Fruit fly (Drosophila melanogaster) whole organism, embryonic: ENCODE results near the gene Snm1.

Experiments
- BtbVII ChIP-seq: fragments of 200-800 bp; sonication (Bioruptor generic); optimal IDR thresholded peaks from 3 replicates; lab custom pipeline; 2017; ENCODE audit warnings: missing biosample characterization, mild to moderate bottlenecking, missing genetic modification characterization
- C15 ChIP-seq: fragments of 200-800 bp; sonication (Bioruptor generic); IDR thresholded peaks from 3 replicates; pipeline ENCODE4 v1.3.6; 2022; ENCODE audit warnings: missing biosample characterization, missing genetic modification characterization
- CG10543 ChIP-seq: fragments of 200-800 bp; sonication (Bioruptor generic); optimal IDR thresholded peaks from 3 replicates; lab custom pipeline; 2017; ENCODE audit warnings: missing biosample characterization, mild to moderate bottlenecking, missing genetic modification characterization, moderate library complexity
- CG11085 ChIP-seq: fragments of 200-800 bp; sonication (Bioruptor generic); IDR thresholded peaks from 2 replicates; pipeline ENCODE4 v1.3.6; 2022; ENCODE audit warnings: missing biosample characterization, missing genetic modification characterization
- CG12236 ChIP-seq: fragments of 200-800 bp; sonication (Bioruptor generic); optimal IDR thresholded peaks from 2 replicates; lab custom pipeline; 2016; ENCODE audit warnings: missing biosample characterization, missing genetic modification characterization
- CG12769 ChIP-seq: fragments of 200-800 bp; sonication (Bioruptor generic); optimal IDR thresholded peaks from 2 replicates; lab custom pipeline; 2019; ENCODE audit warnings: missing biosample characterization, mild to moderate bottlenecking, missing genetic modification characterization, moderate library complexity
- CG15479 ChIP-seq: fragments of 200-800 bp; sonication (Bioruptor generic); optimal IDR thresholded peaks from 3 replicates; lab custom pipeline; 2019; ENCODE audit warnings: missing biosample characterization, mild to moderate bottlenecking, missing genetic modification characterization, moderate library complexity
- CG15601 ChIP-seq: fragments of 200-800 bp; sonication (Bioruptor generic); optimal IDR thresholded peaks from 3 replicates; lab custom pipeline; 2019; ENCODE audit warnings: missing biosample characterization, mild to moderate bottlenecking, missing genetic modification characterization, moderate library complexity
- CG18599 ChIP-seq: fragments of 200-800 bp; sonication (Bioruptor generic); optimal IDR thresholded peaks from 3 replicates; lab custom pipeline; 2017; ENCODE audit warnings: missing biosample characterization, missing genetic modification characterization, mild to moderate bottlenecking, moderate library complexity, missing genetic modification reagents
- CG4328 ChIP-seq: fragments of 200-800 bp; sonication (Bioruptor generic); optimal IDR thresholded peaks from 3 replicates; lab custom pipeline; 2017; ENCODE audit warnings: missing biosample characterization, missing genetic modification reagents, missing genetic modification characterization
- CG4707 ChIP-seq: fragments of 200-800 bp; sonication (Bioruptor generic); optimal IDR thresholded peaks from 2 replicates; lab custom pipeline; 2018; ENCODE audit warnings: missing biosample characterization, mild to moderate bottlenecking, missing genetic modification characterization, moderate library complexity
- CG6683 ChIP-seq: fragments of 200-800 bp; sonication (Bioruptor generic); optimal IDR thresholded peaks from 2 replicates; lab custom pipeline; 2017; ENCODE audit warnings: missing biosample characterization, mild to moderate bottlenecking, missing genetic modification characterization, missing genetic modification reagents
- CG7357 ChIP-seq: fragments of 200-800 bp; sonication (Bioruptor generic); IDR thresholded peaks from 3 replicates; pipeline ENCODE4 v1.3.6; 2022; ENCODE audit warnings: missing biosample characterization, missing genetic modification characterization
- CG7987 ChIP-seq: fragments of 200-800 bp; sonication (Bioruptor generic); optimal IDR thresholded peaks from 2 replicates; lab custom pipeline; 2018; ENCODE audit warnings: missing biosample characterization, mild to moderate bottlenecking, missing genetic modification characterization, moderate library complexity
- CG8290 ChIP-seq, 3 experiments: fragments of 200-800 bp; sonication (Bioruptor generic); optimal IDR thresholded peaks; 2 replicates each; lab custom pipeline; 2016 to 2019; ENCODE audit warnings: missing biosample characterization in 3 of 3, missing genetic modification characterization in 3 of 3, mild to moderate bottlenecking in 2 of 3, moderate library complexity in 1 of 3
- CHES-1-like ChIP-seq: fragments of 200-800 bp; sonication (Bioruptor generic); optimal IDR thresholded peaks from 2 replicates; lab custom pipeline; 2016; ENCODE audit warnings: missing biosample characterization, missing genetic modification characterization
- Dip2 ChIP-seq: fragments of 200-800 bp; sonication (Bioruptor generic); IDR thresholded peaks from 2 replicates; pipeline ENCODE4 v1.3.6; 2022; ENCODE audit warnings: missing biosample characterization, missing genetic modification characterization
- HLHmδ ChIP-seq: fragments of 200-800 bp; sonication (Bioruptor generic); optimal IDR thresholded peaks from 2 replicates; lab custom pipeline; 2018; ENCODE audit warnings: missing biosample characterization, mild to moderate bottlenecking, missing genetic modification characterization, moderate library complexity
- HmgZ ChIP-seq: fragments of 200-800 bp; sonication (Bioruptor generic); optimal IDR thresholded peaks from 2 replicates; lab custom pipeline; 2018; ENCODE audit warnings: missing biosample characterization, mild to moderate bottlenecking, missing genetic modification characterization
- Meics ChIP-seq: fragments of 200-800 bp; sonication (Bioruptor generic); optimal IDR thresholded peaks from 2 replicates; lab custom pipeline; 2017; ENCODE audit warnings: missing biosample characterization, mild to moderate bottlenecking, missing genetic modification characterization
- Nf-YB ChIP-seq: fragments of 200-800 bp; sonication (Bioruptor generic); optimal IDR thresholded peaks from 3 replicates; lab custom pipeline; 2019; ENCODE audit warnings: missing biosample characterization, mild to moderate bottlenecking, missing genetic modification characterization, moderate library complexity
- Nf-YC ChIP-seq: fragments of 200-800 bp; optimal IDR thresholded peaks from 3 replicates; lab custom pipeline; 2019; ENCODE audit warnings: missing biosample characterization, mild to moderate bottlenecking, missing genetic modification characterization, moderate library complexity
- PHDP ChIP-seq: fragments of 200-800 bp; sonication (Bioruptor generic); optimal IDR thresholded peaks from 3 replicates; lab custom pipeline; 2018; ENCODE audit warnings: missing biosample characterization, mild to moderate bottlenecking, missing genetic modification characterization, moderate library complexity
- Pdp1 ChIP-seq, 2 experiments: fragments of 200-800 bp; sonication (Bioruptor generic); optimal IDR thresholded peaks; 3 replicates each; lab custom pipeline; 2016; ENCODE audit warnings: missing biosample characterization in 2 of 2, missing genetic modification characterization in 2 of 2, mild to moderate bottlenecking in 1 of 2, moderate library complexity in 1 of 2
- Ssrp ChIP-seq: fragments of 200-800 bp; sonication (Bioruptor generic); optimal IDR thresholded peaks from 2 replicates; lab custom pipeline; 2018; ENCODE audit warnings: missing biosample characterization, mild to moderate bottlenecking, missing genetic modification characterization, moderate library complexity
- Stat92E ChIP-seq, 3 experiments: fragments of >200 bp in 2 of 3; fragments of 200-800 bp in 1 of 3; sonication (Bioruptor generic) in 1 of 3; optimal IDR thresholded peaks; 2 replicates each; lab custom pipeline; 2017 to 2019; ENCODE audit warnings: missing biosample characterization in 3 of 3, missing genetic modification characterization in 3 of 3, mild to moderate bottlenecking in 1 of 3, moderate library complexity in 1 of 3
- Trl ChIP-seq, 3 experiments: fragments of >200 bp in 2 of 3; fragments of 200-800 bp in 1 of 3; sonication (Bioruptor generic) in 1 of 3; optimal IDR thresholded peaks; 2 replicates in 1 of 3; 3 replicates in 2 of 3; lab custom pipeline; 2016 to 2017; ENCODE audit warnings: missing biosample characterization in 1 of 3, missing genetic modification characterization in 1 of 3
- bigmax ChIP-seq: fragments of 200-800 bp; sonication (Bioruptor generic); optimal IDR thresholded peaks from 2 replicates; lab custom pipeline; 2018; ENCODE audit warnings: missing biosample characterization, mild to moderate bottlenecking, missing genetic modification characterization
- caup ChIP-seq: fragments of 200-800 bp; sonication (Bioruptor generic); optimal IDR thresholded peaks from 3 replicates; lab custom pipeline; 2017; ENCODE audit warnings: missing biosample characterization, mild to moderate bottlenecking, missing genetic modification characterization, moderate library complexity; ENCODE audit not compliant: severe bottlenecking
- cg ChIP-seq: fragments of 200-800 bp; sonication (Bioruptor generic); optimal IDR thresholded peaks from 3 replicates; lab custom pipeline; 2019; ENCODE audit warnings: missing biosample characterization, mild to moderate bottlenecking, missing genetic modification characterization, moderate library complexity
- exex ChIP-seq: fragments of 200-800 bp; sonication (Bioruptor generic); optimal IDR thresholded peaks from 4 replicates; lab custom pipeline; 2018; ENCODE audit warnings: missing biosample characterization, mild to moderate bottlenecking, missing genetic modification characterization, moderate library complexity
- gro ChIP-seq: fragments of 200-800 bp; sonication (Bioruptor generic); optimal IDR thresholded peaks from 2 replicates; lab custom pipeline; 2016; ENCODE audit warnings: missing biosample characterization, missing genetic modification characterization
- jumu ChIP-seq: fragments of 200-800 bp; sonication (Bioruptor generic); optimal IDR thresholded peaks from 3 replicates; lab custom pipeline; 2016; ENCODE audit warnings: missing biosample characterization, missing genetic modification characterization
- kni ChIP-seq: fragments of 200-800 bp; sonication (Bioruptor generic); optimal IDR thresholded peaks from 3 replicates; lab custom pipeline; 2017; ENCODE audit warnings: mild to moderate bottlenecking, missing biosample characterization, missing genetic modification reagents, missing genetic modification characterization
- lbe ChIP-seq: fragments of 200-800 bp; sonication (Bioruptor generic); optimal IDR thresholded peaks from 2 replicates; lab custom pipeline; 2016; ENCODE audit warnings: missing biosample characterization, mild to moderate bottlenecking, missing genetic modification characterization
- lilli ChIP-seq: fragments of 200-800 bp; sonication (Bioruptor generic); optimal IDR thresholded peaks from 3 replicates; lab custom pipeline; 2016; ENCODE audit warnings: missing biosample characterization, missing genetic modification characterization
- mirr ChIP-seq: fragments of 200-800 bp; sonication (Bioruptor generic); optimal IDR thresholded peaks from 3 replicates; lab custom pipeline; 2018; ENCODE audit warnings: missing biosample characterization, mild to moderate bottlenecking, missing genetic modification characterization
- nom ChIP-seq: fragments of 200-800 bp; sonication (Bioruptor generic); optimal IDR thresholded peaks from 2 replicates; lab custom pipeline; 2017; ENCODE audit warnings: missing biosample characterization, missing genetic modification characterization, mild to moderate bottlenecking, moderate library complexity, missing genetic modification reagents
- peb ChIP-seq: fragments of 200-800 bp; sonication (Bioruptor generic); IDR thresholded peaks from 2 replicates; pipeline ENCODE4 v1.3.6; 2022; ENCODE audit warnings: missing biosample characterization, missing genetic modification characterization
- rib ChIP-seq: fragments of 200-800 bp; sonication (Bioruptor generic); IDR thresholded peaks from 2 replicates; pipeline ENCODE4 v1.3.6; 2022; ENCODE audit warnings: missing biosample characterization, missing genetic modification characterization
- scrt ChIP-seq: fragments of 200-800 bp; sonication (Bioruptor generic); optimal IDR thresholded peaks from 2 replicates; lab custom pipeline; 2018; ENCODE audit warnings: missing biosample characterization, mild to moderate bottlenecking, missing genetic modification characterization, moderate library complexity
- sens ChIP-seq: fragments of 200-800 bp; sonication (Bioruptor generic); peaks from one replicate; lab custom pipeline; 2016; ENCODE audit warnings: missing biosample characterization, missing genetic modification characterization
- seq ChIP-seq: fragments of 200-800 bp; sonication (Bioruptor generic); IDR thresholded peaks from 2 replicates; pipeline ENCODE4 v1.3.6; 2022; ENCODE audit warnings: missing biosample characterization, missing genetic modification characterization
- sima ChIP-seq: fragments of 200-800 bp; sonication (Bioruptor generic); optimal IDR thresholded peaks from 2 replicates; lab custom pipeline; 2016; ENCODE audit warnings: missing biosample characterization, missing genetic modification characterization
- sqz ChIP-seq: fragments of 200-800 bp; sonication (Bioruptor generic); optimal IDR thresholded peaks from 3 replicates; lab custom pipeline; 2018; ENCODE audit warnings: missing biosample characterization, mild to moderate bottlenecking, missing genetic modification characterization
- sug ChIP-seq: fragments of 200-800 bp; optimal IDR thresholded peaks from 2 replicates; lab custom pipeline; 2019; ENCODE audit warnings: missing biosample characterization, mild to moderate bottlenecking, missing genetic modification characterization, moderate library complexity
- twi ChIP-seq: fragments of 200-800 bp; optimal IDR thresholded peaks from 2 replicates; lab custom pipeline; 2019; ENCODE audit warnings: missing biosample characterization, mild to moderate bottlenecking, missing genetic modification characterization, moderate library complexity

The Snm1 gene

dm6 chr3R:5600361-5601043 is 45.6 kb downstream of the Snm1 start:
- peak; percentile 7 for TF ChIP-seq CG15479
- TF ChIP-seq Meics (GFP tag; lab: Kevin White, UChicago): peak; percentile 57
- peak; percentile 14 for TF ChIP-seq exex
- TF ChIP-seq CG12236 (GFP tag; lab: Kevin White, UChicago): no peak
- no peak for TF ChIP-seq CG11085
- TF ChIP-seq CHES-1-like (GFP tag; lab: Kevin White, UChicago): peak; percentile 1
- TF ChIP-seq nom: peak; percentile 75
- TF ChIP-seq sqz (GFP tag; lab: Kevin White, UChicago): peak; percentile 25
- TF ChIP-seq BtbVII (GFP tag; lab: Kevin White, UChicago): peak; percentile 15
- peak; percentile 96 for TF ChIP-seq CG10543
- TF ChIP-seq Dip2 (GFP tag; lab: Robert Waterston, UW): no peak
- peak; percentile 89 for TF ChIP-seq HLHmδ (GFP tag; lab: Kevin White, UChicago)
- TF ChIP-seq CG15601 (tag; lab: Kevin White, UChicago): no peak
- TF ChIP-seq Ssrp (tag; lab: Kevin White, UChicago): no peak
- TF ChIP-seq HmgZ (tag; lab: Kevin White, UChicago): peak; percentile 32
- peak; percentile 47 for TF ChIP-seq cg (GFP tag; lab: Kevin White, UChicago)
- peak; percentile 42 for TF ChIP-seq twi (tag; lab: Kevin White, UChicago)
- TF ChIP-seq sug: peak; percentile 70
- TF ChIP-seq CG8290 (GFP tag; optimal IDR thresholded peaks at IDR 0.05; lab: Kevin White, UChicago): no peak
- TF ChIP-seq CG8290 (tag; optimal IDR thresholded peaks at IDR 0.05; lab: Kevin White, UChicago): peak in 1 of 2 experiments; percentile 75
- peak; percentile 14 for TF ChIP-seq CG6683
- peak; percentile 75 for TF ChIP-seq mirr (GFP tag; lab: Kevin White, UChicago)
- TF ChIP-seq Stat92E (GFP tag; optimal IDR thresholded peaks at IDR 0.05; lab: Kevin White, UChicago): peak in 1 of 3 experiments; percentile 17
- TF ChIP-seq gro: peak; percentile 49
- peak; percentile 13 for TF ChIP-seq PHDP (tag; lab: Kevin White, UChicago)
- TF ChIP-seq CG12769: peak; percentile 97
- TF ChIP-seq CG7357 (GFP tag; lab: Robert Waterston, UW): no peak
- no peak for TF ChIP-seq rib
- no peak for TF ChIP-seq sima (GFP tag; lab: Kevin White, UChicago)
- TF ChIP-seq Nf-YC: peak; percentile 53
- TF ChIP-seq kni: peak; percentile 76
- peak; percentile 64 for TF ChIP-seq lbe
- TF ChIP-seq seq (GFP tag; lab: Robert Waterston, UW): no peak
- no peak for TF ChIP-seq peb (GFP tag; lab: Robert Waterston, UW)
- peak; percentile 2 for TF ChIP-seq CG4328 (GFP tag; lab: Kevin White, UChicago)
- peak; percentile 39 for TF ChIP-seq CG18599 (GFP tag; lab: Kevin White, UChicago)
- peak; percentile 9 for TF ChIP-seq jumu
- TF ChIP-seq lilli: peak; percentile 25
- peak; percentile 39 for TF ChIP-seq caup (GFP tag; lab: Kevin White, UChicago)
- TF ChIP-seq Trl (optimal IDR thresholded peaks at IDR 0.05; lab: Kevin White, UChicago): peak in 1 of 2 experiments; percentile 85
- peak; percentile 6 for TF ChIP-seq Trl (GFP tag; optimal IDR thresholded peaks at IDR 0.05; lab: Kevin White, UChicago)
- TF ChIP-seq C15 (GFP tag; lab: Robert Waterston, UW): no peak
- TF ChIP-seq Pdp1 (GFP tag; optimal IDR thresholded peaks at IDR 0.05; lab: Kevin White, UChicago): peak in 1 of 2 experiments; percentile 82
- peak; percentile 1 for TF ChIP-seq Nf-YB (GFP tag; lab: Kevin White, UChicago)
- peak; percentile 94 for TF ChIP-seq bigmax (GFP tag; lab: Kevin White, UChicago)
- peak; percentile 15 for TF ChIP-seq scrt (GFP tag; lab: Kevin White, UChicago)
- TF ChIP-seq sens (GFP tag; lab: Kevin White, UChicago): peak; percentile 71
- peak; percentile 60 for TF ChIP-seq CG7987 (GFP tag; lab: Kevin White, UChicago)
- TF ChIP-seq CG4707 (GFP tag; lab: Kevin White, UChicago): peak; percentile 7
